Worm (Caenorhabditis elegans): ENCODE measurements around the gene nhr-204.

nhr-204 gene

ce11 chrV:242518-242917 lies 16.1 kb downstream of the nhr-204 start, which contains the start of gene R02C2.7:
Gene R02C2.7, minus strand, starts transcription at chrV:242618.
- TF ChIP-seq fkh-2 (tag; optimal IDR thresholded peaks at IDR 0.05) = no peak
- TF ChIP-seq nhr-67 (tag; optimal IDR thresholded peaks at IDR 0.05) = no peak
- no peak for TF ChIP-seq ceh-82 (tag; optimal IDR thresholded peaks at IDR 0.05)
- no peak for TF ChIP-seq nhr-12 (tag; optimal IDR thresholded peaks at IDR 0.05)

DNA sequence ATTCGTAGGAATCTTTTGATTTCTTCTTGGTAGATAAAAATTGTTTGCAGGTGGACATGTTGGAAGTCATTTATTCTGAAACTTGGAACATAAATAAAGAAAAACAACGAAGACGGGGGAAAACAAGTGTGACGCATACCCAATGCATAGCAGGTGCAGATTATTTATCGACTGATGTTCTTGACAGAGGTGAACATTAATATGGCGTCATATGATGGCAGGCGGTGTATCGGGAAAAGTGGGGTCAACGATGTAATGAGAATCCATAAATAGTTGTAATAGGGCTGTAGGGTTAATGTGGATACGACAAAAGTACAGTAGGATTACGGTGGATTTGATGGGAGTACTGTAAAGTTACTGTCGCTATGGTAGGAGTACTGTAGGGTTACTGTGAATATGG lies 18.3 kb downstream of the nhr-204 start, which contains the start of gene txt-2:
Gene txt-2, minus strand, starts transcription at position 214 of the 400 bp plus-strand sequence.
- TF ChIP-seq fkh-10 (GFP tag; optimal IDR thresholded peaks at IDR 0.05) = no peak

ce11 chrV:238094-238493 lies 20.5 kb downstream of the nhr-204 start, which contains the start of gene R02C2.1:
Gene R02C2.1, minus strand, starts transcription at chrV:238194.
- TF ChIP-seq snpc-4 (tag; optimal IDR thresholded peaks at IDR 0.05) (no peak), skn-1 (tag; optimal IDR thresholded peaks at IDR 0.05) (no peak), ztf-4 (tag; optimal IDR thresholded peaks at IDR 0.05) (no peak), hmg-11 (tag; optimal IDR thresholded peaks at IDR 0.05) (no peak), pqm-1 (tag; optimal IDR thresholded peaks at IDR 0.05) (no peak), zag-1 (tag; optimal IDR thresholded peaks at IDR 0.05) (no peak), ZK546.5 (tag; optimal IDR thresholded peaks at IDR 0.05) (no peak), jun-1 (tag; optimal IDR thresholded peaks at IDR 0.05) (no peak)

ce11 chrV:237012-237411 lies 21.6 kb downstream of the nhr-204 start:
- no peak for TF ChIP-seq tbx-2 (tag; optimal IDR thresholded peaks at IDR 0.05)
- TF ChIP-seq nhr-28 (tag; optimal IDR thresholded peaks at IDR 0.05) = no peak

DNA sequence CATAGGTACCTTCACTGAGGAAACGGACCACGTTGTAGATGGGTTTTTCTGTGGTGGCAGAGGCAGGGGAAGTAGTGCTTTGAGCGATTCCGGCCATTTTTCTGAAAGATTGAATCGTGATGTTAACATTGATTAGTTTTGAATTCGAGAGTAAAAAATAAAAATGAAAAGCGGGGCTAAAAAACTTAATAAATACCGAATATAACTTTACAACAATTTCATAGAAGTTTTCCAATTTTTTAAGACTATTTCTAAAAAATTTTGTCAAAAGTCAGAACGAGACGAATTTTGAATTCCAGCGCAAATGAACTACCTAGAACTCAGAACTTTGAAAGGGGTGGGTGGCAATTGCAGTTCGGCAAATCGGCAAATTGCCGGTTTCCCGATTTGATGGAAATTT lies 24.1 kb downstream of the nhr-204 start, which contains the start of gene kin-33:
Gene kin-33, minus strand, starts transcription at position 101 of the 400 bp plus-strand sequence.
- no peak for TF ChIP-seq lin-39 (tag; optimal IDR thresholded peaks at IDR 0.05)
- no peak for TF ChIP-seq nhr-237 (tag; optimal IDR thresholded peaks at IDR 0.05)
- no peak for TF ChIP-seq nhr-11 (tag; optimal IDR thresholded peaks at IDR 0.05)
- TF ChIP-seq nhr-28 (tag; optimal IDR thresholded peaks at IDR 0.05) = no peak
- no peak for TF ChIP-seq fkh-2 (tag; optimal IDR thresholded peaks at IDR 0.05)
- TF ChIP-seq nhr-12 (tag; optimal IDR thresholded peaks at IDR 0.05) = no peak
- no peak for TF ChIP-seq ztf-4 (tag; optimal IDR thresholded peaks at IDR 0.05)
- no peak for TF ChIP-seq ZK546.5 (tag; optimal IDR thresholded peaks at IDR 0.05)
- TF ChIP-seq snpc-4 (tag; optimal IDR thresholded peaks at IDR 0.05) = no peak
- TF ChIP-seq nhr-67 (tag; optimal IDR thresholded peaks at IDR 0.05) = no peak
- TF ChIP-seq ceh-28 (tag; optimal IDR thresholded peaks at IDR 0.05) = no peak
- no peak for TF ChIP-seq egl-5 (tag; optimal IDR thresholded peaks at IDR 0.05)
- no peak for TF ChIP-seq mml-1 (tag; optimal IDR thresholded peaks at IDR 0.05)
- no peak for TF ChIP-seq elt-3 (tag; optimal IDR thresholded peaks at IDR 0.05)
- no peak for TF ChIP-seq lsy-12 (tag; optimal IDR thresholded peaks at IDR 0.05)

DNA sequence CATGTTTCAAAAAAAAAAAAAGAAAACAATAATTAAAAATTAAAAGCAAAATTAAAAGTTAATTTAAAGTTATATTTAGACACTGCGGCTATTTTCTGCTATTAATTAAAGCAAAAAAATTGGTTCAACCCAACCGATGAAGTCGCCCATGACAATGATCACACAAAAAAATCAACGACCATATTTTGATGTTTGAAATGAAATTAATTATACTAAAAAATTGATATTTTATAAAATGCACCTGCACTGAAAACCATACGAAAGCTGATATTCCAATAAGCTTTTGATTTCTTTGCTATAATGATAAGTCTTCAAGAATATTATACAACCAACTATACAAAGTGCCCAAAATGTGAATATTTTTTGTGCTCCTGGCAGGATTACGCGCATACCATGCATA lies 39.0 kb downstream of the nhr-204 start, which contains the start of gene srh-80:
Gene srh-80, plus strand, starts transcription at position 301 of the 400 bp plus-strand sequence.
- TF ChIP-seq lsy-12 (tag; optimal IDR thresholded peaks at IDR 0.05) (no peak), sea-2 (GFP tag; optimal IDR thresholded peaks at IDR 0.05) (no peak), jun-1 (tag; optimal IDR thresholded peaks at IDR 0.05) (no peak), fkh-10 (GFP tag; optimal IDR thresholded peaks at IDR 0.05) (no peak), lin-39 (tag; optimal IDR thresholded peaks at IDR 0.05) (no peak), pqm-1 (tag; optimal IDR thresholded peaks at IDR 0.05) (no peak), nhr-67 (tag; optimal IDR thresholded peaks at IDR 0.05) (no peak), ceh-28 (tag; optimal IDR thresholded peaks at IDR 0.05) (no peak), nhr-76 (tag; optimal IDR thresholded peaks at IDR 0.05) (no peak), ceh-16 (tag; optimal IDR thresholded peaks at IDR 0.05) (no peak), mdl-1 (tag; optimal IDR thresholded peaks at IDR 0.05) (no peak), eor-1 (tag; optimal IDR thresholded peaks at IDR 0.05) (no peak), elt-1 (tag; optimal IDR thresholded peaks at IDR 0.05) (no peak), ceh-9 (tag; optimal IDR thresholded peaks at IDR 0.05) (no peak), ceh-82 (tag; optimal IDR thresholded peaks at IDR 0.05) (no peak), nhr-77 (tag; optimal IDR thresholded peaks at IDR 0.05) (no peak), skn-1 (tag; optimal IDR thresholded peaks at IDR 0.05) (no peak)

ce11 chrV:216847-217246 lies 41.8 kb downstream of the nhr-204 start, which contains the start of gene srh-78:
Gene srh-78, plus strand, starts transcription at chrV:217147.
- TF ChIP-seq nhr-23 (tag; optimal IDR thresholded peaks at IDR 0.05) = no peak
- TF ChIP-seq mml-1 (tag; optimal IDR thresholded peaks at IDR 0.05) = no peak
- no peak for TF ChIP-seq egl-5 (tag; optimal IDR thresholded peaks at IDR 0.05)
- TF ChIP-seq nhr-28 (tag; optimal IDR thresholded peaks at IDR 0.05) = no peak
- no peak for TF ChIP-seq mdl-1 (tag; optimal IDR thresholded peaks at IDR 0.05)
- no peak for TF ChIP-seq ceh-16 (tag; optimal IDR thresholded peaks at IDR 0.05)
- TF ChIP-seq elt-2 (tag; optimal IDR thresholded peaks at IDR 0.05) = no peak
- TF ChIP-seq zag-1 (tag; optimal IDR thresholded peaks at IDR 0.05) = no peak
- no peak for TF ChIP-seq ztf-4 (tag; optimal IDR thresholded peaks at IDR 0.05)
- TF ChIP-seq tbx-2 (tag; optimal IDR thresholded peaks at IDR 0.05) = no peak
- no peak for TF ChIP-seq skn-1 (tag; optimal IDR thresholded peaks at IDR 0.05)
- TF ChIP-seq pha-4 (tag; optimal IDR thresholded peaks at IDR 0.05) = no peak
- no peak for TF ChIP-seq nhr-11 (tag; optimal IDR thresholded peaks at IDR 0.05)
- no peak for TF ChIP-seq lsy-12 (tag; optimal IDR thresholded peaks at IDR 0.05)
- no peak for TF ChIP-seq unc-39 (tag; optimal IDR thresholded peaks at IDR 0.05)
- TF ChIP-seq fkh-2 (tag; optimal IDR thresholded peaks at IDR 0.05) = no peak
